Worm (Caenorhabditis elegans): ENCODE results near the gene cutl-19.

- no peak for TF ChIP-seq him-1 (tag; optimal IDR thresholded peaks at IDR 0.05)
- no peak for TF ChIP-seq W03F9.2 (tag; optimal IDR thresholded peaks at IDR 0.05)
Measured at ce11 chrIII:5180588-5180987, 36.8 kb downstream of the cutl-19 start.
